Worm (Caenorhabditis elegans): Measurements from ENCODE around the gene fbxb-18.
A peak's percentile ranks its signal among the peaks of the same experiment; 100 is the strongest.
"Not testable (repeated sequence)": the region's sequence is repeated elsewhere in the genome, so short reads cannot be mapped to it uniquely, and the experiment has no call there.

Gene fbxb-18

ce11 chrII:1663516-1663915 is 25.2 kb downstream of the fbxb-18 start, which contains the start of gene duxl-1:
TSS of gene duxl-1 (plus strand) at chrII:1663699.
- TF ChIP-seq sea-1 (GFP tag; conservative IDR thresholded peaks at IDR 0.05) = no peak
- TF ChIP-seq pes-1 (GFP tag; IDR thresholded peaks at IDR 0.05) = no peak
- no peak for TF ChIP-seq tra-4 (tag; optimal IDR thresholded peaks at IDR 0.05)
- no peak for TF ChIP-seq ets-7 (tag; optimal IDR thresholded peaks at IDR 0.05)
- peak; percentile 16 for TF ChIP-seq hmg-4 (GFP tag; optimal IDR thresholded peaks at IDR 0.05)

- TF ChIP-seq F13C5.2 (tag; optimal IDR thresholded peaks at IDR 0.05) (no peak), aly-1 (tag; optimal IDR thresholded peaks at IDR 0.05) (no peak), pes-1 (GFP tag; IDR thresholded peaks at IDR 0.05) (no peak), sea-1 (GFP tag; conservative IDR thresholded peaks at IDR 0.05) (no peak), ceh-13 (GFP tag; optimal IDR thresholded peaks at IDR 0.05) (no peak), hmbx-1 (tag; optimal IDR thresholded peaks at IDR 0.05) (no peak), ceh-36 (tag; optimal IDR thresholded peaks at IDR 0.05) (no peak), hnd-1 (tag; optimal IDR thresholded peaks at IDR 0.05) (no peak), tbx-11 (GFP tag; IDR thresholded peaks at IDR 0.05) (no peak), scrt-1 (GFP tag; IDR thresholded peaks at IDR 0.05) (no peak), hmg-4 (GFP tag; optimal IDR thresholded peaks at IDR 0.05) (no peak), B0310.2 (tag; optimal IDR thresholded peaks at IDR 0.05) (no peak), ets-7 (tag; optimal IDR thresholded peaks at IDR 0.05) (no peak), tra-4 (tag; optimal IDR thresholded peaks at IDR 0.05) (no peak), ama-1 (optimal IDR thresholded peaks at IDR 0.05) (no peak), flt-1 (GFP tag; IDR thresholded peaks at IDR 0.05) (no peak), tbx-37 (GFP tag; conservative IDR thresholded peaks at IDR 0.05) (no peak)
Observed at ce11 chrII:1662881-1663280, 25.8 kb downstream of the fbxb-18 start, which contains the start of gene ZC204.14. TSS of gene ZC204.14 (minus strand) at chrII:1662949.

- TF ChIP-seq tbx-37 (GFP tag; conservative IDR thresholded peaks at IDR 0.05); hmbx-1 (tag; optimal IDR thresholded peaks at IDR 0.05); pes-1 (GFP tag; IDR thresholded peaks at IDR 0.05): not testable (repeated sequence)
Observed at ce11 chrII:1660888-1661287, 27.8 kb downstream of the fbxb-18 start, which contains the start of gene ZC204.13. TSS of gene ZC204.13 (minus strand) at chrII:1660988.

ce11 chrII:1657202-1657601 is 31.5 kb downstream of the fbxb-18 start, which contains the start of gene ZC204.12:
TSS of gene ZC204.12 (minus strand) at chrII:1657302.
- TF ChIP-seq hmg-4 (GFP tag; optimal IDR thresholded peaks at IDR 0.05) = no peak
- no peak for TF ChIP-seq hnd-1 (tag; optimal IDR thresholded peaks at IDR 0.05)
- TF ChIP-seq ama-1 (optimal IDR thresholded peaks at IDR 0.05) = no peak
- TF ChIP-seq pes-1 (GFP tag; IDR thresholded peaks at IDR 0.05) = no peak
- no peak for TF ChIP-seq ceh-36 (tag; optimal IDR thresholded peaks at IDR 0.05)
- TF ChIP-seq ceh-13 (GFP tag; optimal IDR thresholded peaks at IDR 0.05) = no peak
- no peak for TF ChIP-seq tra-4 (tag; optimal IDR thresholded peaks at IDR 0.05)
- TF ChIP-seq hmbx-1 (tag; optimal IDR thresholded peaks at IDR 0.05) = no peak
- TF ChIP-seq tbx-37 (GFP tag; conservative IDR thresholded peaks at IDR 0.05) = no peak
- no peak for TF ChIP-seq scrt-1 (GFP tag; IDR thresholded peaks at IDR 0.05)
- TF ChIP-seq F13C5.2 (tag; optimal IDR thresholded peaks at IDR 0.05) = no peak
- no peak for TF ChIP-seq flt-1 (GFP tag; IDR thresholded peaks at IDR 0.05)
- no peak for TF ChIP-seq B0310.2 (tag; optimal IDR thresholded peaks at IDR 0.05)
- TF ChIP-seq tbx-11 (GFP tag; IDR thresholded peaks at IDR 0.05) = no peak

- TF ChIP-seq B0310.2 (tag; optimal IDR thresholded peaks at IDR 0.05) = no peak
- no peak for TF ChIP-seq flt-1 (GFP tag; IDR thresholded peaks at IDR 0.05)
- no peak for TF ChIP-seq hnd-1 (tag; optimal IDR thresholded peaks at IDR 0.05)
- TF ChIP-seq F13C5.2 (tag; optimal IDR thresholded peaks at IDR 0.05) = no peak
- no peak for TF ChIP-seq scrt-1 (GFP tag; IDR thresholded peaks at IDR 0.05)
- no peak for TF ChIP-seq ceh-13 (GFP tag; optimal IDR thresholded peaks at IDR 0.05)
- TF ChIP-seq hmg-4 (GFP tag; optimal IDR thresholded peaks at IDR 0.05) = no peak
- no peak for TF ChIP-seq aly-1 (tag; optimal IDR thresholded peaks at IDR 0.05)
- TF ChIP-seq ama-1 (optimal IDR thresholded peaks at IDR 0.05) = no peak
Observed at ce11 chrII:1654917-1655316, 33.8 kb downstream of the fbxb-18 start, which contains the start of gene btb-12. TSS of gene btb-12 (plus strand) at chrII:1655217.

ce11 chrII:1653397-1653796 is 35.3 kb downstream of the fbxb-18 start, which contains the start of gene fbxb-15:
TSS of gene fbxb-15 (minus strand) at chrII:1653497.
- TF ChIP-seq tra-4 (tag; optimal IDR thresholded peaks at IDR 0.05) (no peak), hmg-4 (GFP tag; optimal IDR thresholded peaks at IDR 0.05) (no peak), ceh-36 (tag; optimal IDR thresholded peaks at IDR 0.05) (no peak), pes-1 (GFP tag; IDR thresholded peaks at IDR 0.05) (no peak), ets-7 (tag; optimal IDR thresholded peaks at IDR 0.05) (no peak), flt-1 (GFP tag; IDR thresholded peaks at IDR 0.05) (no peak), ceh-13 (GFP tag; optimal IDR thresholded peaks at IDR 0.05) (no peak), hmbx-1 (tag; optimal IDR thresholded peaks at IDR 0.05) (no peak), tbx-11 (GFP tag; IDR thresholded peaks at IDR 0.05) (no peak), scrt-1 (GFP tag; IDR thresholded peaks at IDR 0.05) (no peak)

- no peak for TF ChIP-seq ceh-13 (GFP tag; optimal IDR thresholded peaks at IDR 0.05)
- no peak for TF ChIP-seq tbx-11 (GFP tag; IDR thresholded peaks at IDR 0.05)
Observed at ce11 chrII:1651804-1652203, 36.9 kb downstream of the fbxb-18 start, which contains the start of gene fbxb-16. TSS of gene fbxb-16 (minus strand) at chrII:1651904.

- TF ChIP-seq ceh-13 (GFP tag; optimal IDR thresholded peaks at IDR 0.05) (no peak), F13C5.2 (tag; optimal IDR thresholded peaks at IDR 0.05) (no peak), ets-7 (tag; optimal IDR thresholded peaks at IDR 0.05) (no peak), scrt-1 (GFP tag; IDR thresholded peaks at IDR 0.05) (no peak), hmbx-1 (tag; optimal IDR thresholded peaks at IDR 0.05) (no peak), tbx-37 (GFP tag; conservative IDR thresholded peaks at IDR 0.05) (no peak), hmg-4 (GFP tag; optimal IDR thresholded peaks at IDR 0.05) (no peak), tra-4 (tag; optimal IDR thresholded peaks at IDR 0.05) (no peak), B0310.2 (tag; optimal IDR thresholded peaks at IDR 0.05) (no peak), tbx-11 (GFP tag; IDR thresholded peaks at IDR 0.05) (no peak), sea-1 (GFP tag; conservative IDR thresholded peaks at IDR 0.05) (no peak), pes-1 (GFP tag; IDR thresholded peaks at IDR 0.05) (no peak)
Observed at ce11 chrII:1650502-1650901, 38.2 kb downstream of the fbxb-18 start, which contains the start of gene fbxb-20. TSS of gene fbxb-20 (minus strand) at chrII:1650602.

All from whole organism, early embryonic.